Fruit fly (Drosophila melanogaster): ENCODE data around the gene Sf3a1.
A peak's percentile ranks its signal among the peaks of the same experiment; 100 is the strongest.

Sf3a1 gene

dm6 chr3R:16977745-16978305, 24.3 kb downstream of the Sf3a1 start, which contains the start of gene Actn3 (continued):
- no peak for TF ChIP-seq CG17802 (tag; optimal IDR thresholded peaks at IDR 0.05)
- peak; percentile 24 for TF ChIP-seq CoRest (tag; optimal IDR thresholded peaks at IDR 0.05)
- peak; percentile 75 for TF ChIP-seq Elba2 (GFP tag; optimal IDR thresholded peaks at IDR 0.05)
- TF ChIP-seq MTF-1 (GFP tag; optimal IDR thresholded peaks at IDR 0.05; ENCODE audit: borderline replicate concordance): no peak
- TF ChIP-seq CTCF (GFP tag; optimal IDR thresholded peaks at IDR 0.05): peak; percentile 81
- peak; percentile 48 for TF ChIP-seq Dek (tag; optimal IDR thresholded peaks at IDR 0.05)
- no peak for TF ChIP-seq Hmr (GFP tag; optimal IDR thresholded peaks at IDR 0.05)
- no peak for TF ChIP-seq CG7271 (tag; optimal IDR thresholded peaks at IDR 0.05)
- TF ChIP-seq bbx (GFP tag; IDR thresholded peaks at IDR 0.05; ENCODE audit: partially characterized antibody): 0 out of 2 replicates have a peak, but pooled peaks have one; percentile 38
- TF ChIP-seq al (GFP tag; IDR thresholded peaks at IDR 0.05): no peak
- no peak for TF ChIP-seq CG9817 (tag; optimal IDR thresholded peaks at IDR 0.05)
- TF ChIP-seq B-H1 (GFP tag; IDR thresholded peaks at IDR 0.05): no peak
- no peak for TF ChIP-seq CG33557 (GFP tag; optimal IDR thresholded peaks at IDR 0.05)
- peak; percentile 65 for TF ChIP-seq zen (tag; optimal IDR thresholded peaks at IDR 0.05)
- TF ChIP-seq CG14014 (GFP tag; IDR thresholded peaks at IDR 0.05): no peak
- TF ChIP-seq ssp (GFP tag; IDR thresholded peaks at IDR 0.05): no peak
- no peak for TF ChIP-seq tgo (GFP tag; IDR thresholded peaks at IDR 0.05)
- no peak for TF ChIP-seq NK7.1 (GFP tag; optimal IDR thresholded peaks at IDR 0.05)
- TF ChIP-seq p53 (GFP tag; optimal IDR thresholded peaks at IDR 0.05): no peak
- no peak for TF ChIP-seq MBD-R2 (GFP tag; IDR thresholded peaks at IDR 0.05)
- TF ChIP-seq slp2 (GFP tag; optimal IDR thresholded peaks at IDR 0.05): no peak
- no peak for TF ChIP-seq CG7786 (GFP tag; optimal IDR thresholded peaks at IDR 0.05)
- no peak for TF ChIP-seq z (GFP tag; IDR thresholded peaks at IDR 0.05)
- TF ChIP-seq BEAF-32 (GFP tag; optimal IDR thresholded peaks at IDR 0.05): no peak
- TF ChIP-seq CG11093 (GFP tag; IDR thresholded peaks at IDR 0.05): no peak
- TF ChIP-seq Abd-B (GFP tag; optimal IDR thresholded peaks at IDR 0.05): peak; percentile 57
- TF ChIP-seq Adf1 (GFP tag; IDR thresholded peaks at IDR 0.05): no peak
- no peak for TF ChIP-seq Atf-2 (GFP tag; optimal IDR thresholded peaks at IDR 0.05)
- TF ChIP-seq H15 (GFP tag; IDR thresholded peaks at IDR 0.05): no peak
- peak; percentile 67 for TF ChIP-seq knrl (GFP tag; IDR thresholded peaks at IDR 0.05; ENCODE audit: partially characterized antibody)
- no peak for TF ChIP-seq emc (GFP tag; optimal IDR thresholded peaks at IDR 0.05)
- peak; percentile 78; the same call in 2 of the 3 replicates for TF ChIP-seq CG11560 (tag; IDR thresholded peaks at IDR 0.05)
- no peak for TF ChIP-seq lilli (GFP tag; optimal IDR thresholded peaks at IDR 0.05)
- peak; percentile 67 for TF ChIP-seq HmgZ (tag; optimal IDR thresholded peaks at IDR 0.05)
- TF ChIP-seq CG42726 (GFP tag; IDR thresholded peaks at IDR 0.05; ENCODE audit: partially characterized antibody): 0 out of 2 replicates have a peak, but pooled peaks have one; percentile 38
- no peak for TF ChIP-seq lola (GFP tag; optimal IDR thresholded peaks at IDR 0.05)
- peak; percentile 49 for TF ChIP-seq CG15601 (tag; optimal IDR thresholded peaks at IDR 0.05)
- TF ChIP-seq crol (GFP tag; IDR thresholded peaks at IDR 0.05): no peak
- no peak for TF ChIP-seq vfl (GFP tag; optimal IDR thresholded peaks at IDR 0.05)
- no peak for TF ChIP-seq CG10543 (GFP tag; optimal IDR thresholded peaks at IDR 0.05)
- TF ChIP-seq CG11456 (GFP tag; IDR thresholded peaks at IDR 0.05): no peak
- TF ChIP-seq eve (GFP tag; optimal IDR thresholded peaks at IDR 0.05): no peak
- TF ChIP-seq esg (GFP tag; conservative IDR thresholded peaks at IDR 0.05): no peak
- TF ChIP-seq Hr51 (GFP tag; optimal IDR thresholded peaks at IDR 0.05): no peak
- no peak for TF ChIP-seq bsh (GFP tag; optimal IDR thresholded peaks at IDR 0.05)
- no peak for TF ChIP-seq Xrp1 (GFP tag; IDR thresholded peaks at IDR 0.05)
- TF ChIP-seq CG6765 (GFP tag; optimal IDR thresholded peaks at IDR 0.05): no peak
- TF ChIP-seq CG16813 (GFP tag; IDR thresholded peaks at IDR 0.05; ENCODE audit: partially characterized antibody): peak; percentile 48; the same call in 2 of the 3 replicates
- TF ChIP-seq yki (optimal IDR thresholded peaks at IDR 0.05): peak; percentile 40
- no peak for TF ChIP-seq CG17361 (GFP tag; IDR thresholded peaks at IDR 0.05)
